Worm (Caenorhabditis elegans) whole organism, mixed stage, embryonic: ENCODE data around the gene cest-2.3.

Source experiments
- nhr-76 ChIP-seq: sonication (generic microtip); optimal IDR thresholded peaks from 2 replicates; lab custom pipeline; 2017; ENCODE audit warnings: missing biosample characterization, missing genetic modification characterization
- unc-120 ChIP-seq: sonication (generic microtip); optimal IDR thresholded peaks from 2 replicates; lab custom pipeline; 2017; ENCODE audit warnings: missing genetic modification characterization, missing compliant biosample characterization; ENCODE audit not compliant: poor library complexity, severe bottlenecking

ce11 chrV:14140733-14141132 lies 42.0 kb downstream of the cest-2.3 start:
- TF ChIP-seq unc-120 (tag; lab: Kevin White, UChicago) (no peak), nhr-76 (tag; lab: Kevin White, UChicago) (no peak)
